Worm (Caenorhabditis elegans) whole organism, early embryonic: ENCODE measurements around the gene rpl-42.

Experiments used
- F13C5.2 ChIP-seq: sonication (generic microtip); optimal IDR thresholded peaks from 2 replicates; lab custom pipeline; 2017; ENCODE audit warnings: mild to moderate bottlenecking, missing genetic modification characterization, inconsistent platforms, missing compliant biosample characterization
- aly-1 ChIP-seq: sonication (generic microtip); optimal IDR thresholded peaks from 2 replicates; lab custom pipeline; 2016; ENCODE audit warnings: missing genetic modification characterization, missing compliant biosample characterization
- ama-1 ChIP-seq: fragments of 150-350 bp; optimal IDR thresholded peaks from 2 replicates; lab custom pipeline; 2014
- hmg-4 ChIP-seq: fragments of 200-800 bp; sonication (Bioruptor generic); optimal IDR thresholded peaks from 2 replicates; lab custom pipeline; 2018; ENCODE audit warnings: mild to moderate bottlenecking, missing genetic modification characterization, missing compliant biosample characterization
- sea-1 ChIP-seq: fragments of 200-800 bp; sonication (Bioruptor generic); conservative IDR thresholded peaks from 2 replicates; pipeline ENCODE4 v1.3.6; 2022; ENCODE audit warnings: missing genetic modification characterization, missing compliant biosample characterization
- tra-4 ChIP-seq: sonication (generic microtip); optimal IDR thresholded peaks from 2 replicates; lab custom pipeline; 2017; ENCODE audit warnings: missing genetic modification characterization, missing compliant biosample characterization

DNA sequence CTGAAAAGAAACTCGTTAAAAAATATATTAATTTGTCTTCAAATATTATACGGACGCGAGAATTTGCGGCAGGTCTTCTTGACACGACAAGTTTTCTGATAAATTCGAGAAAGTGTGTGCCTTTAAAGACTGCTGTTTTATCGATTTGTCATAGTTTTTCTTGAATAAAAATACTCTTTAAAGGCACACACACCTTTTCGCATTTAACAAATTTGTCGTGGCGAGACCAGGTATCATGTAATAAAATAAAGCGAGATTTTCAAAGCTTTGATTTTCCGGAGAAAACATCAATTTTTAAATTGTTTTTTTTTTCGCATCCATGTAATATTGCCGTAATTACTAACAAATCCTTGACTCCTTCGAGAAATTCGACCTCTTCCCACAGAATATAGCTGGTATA, 8.7 kb downstream of the rpl-42 start:
- TF ChIP-seq aly-1 (tag; lab: Kevin White, UChicago) = no peak
- TF ChIP-seq sea-1 (GFP tag; lab: Robert Waterston, UW) = no peak
- no peak for TF ChIP-seq tra-4 (tag; lab: Kevin White, UChicago)
- TF ChIP-seq ama-1 = no peak
- TF ChIP-seq hmg-4 (GFP tag; lab: Kevin White, UChicago) = no peak
- no peak for TF ChIP-seq F13C5.2 (tag; lab: Kevin White, UChicago)
